Fruit fly (Drosophila melanogaster) whole organism, adult: Measurements from ENCODE around the gene eIF3i.

ENCODE experiments used
- CG12768 ChIP-seq: fragments of 200-800 bp; sonication (Bioruptor generic); optimal IDR thresholded peaks from 2 replicates; lab custom pipeline; 2017; ENCODE audit warnings: missing biosample characterization, missing genetic modification characterization, mild to moderate bottlenecking, moderate library complexity, missing genetic modification reagents
- CG7045 ChIP-seq: fragments of 200-800 bp; sonication (Bioruptor generic); optimal IDR thresholded peaks from 2 replicates; lab custom pipeline; 2017; ENCODE audit warnings: missing biosample characterization, mild to moderate bottlenecking, missing genetic modification characterization
- Mnt ChIP-seq: fragments of 200-800 bp; sonication (Bioruptor generic); optimal IDR thresholded peaks from 2 replicates; lab custom pipeline; 2016; ENCODE audit warnings: missing biosample characterization, mild to moderate bottlenecking, missing genetic modification characterization
- cnc ChIP-seq, 2 experiments: fragments of >200 bp; optimal IDR thresholded peaks; 2 replicates each; lab custom pipeline; 2017
- ovo ChIP-seq: fragments of 200-800 bp; sonication (Bioruptor generic); optimal IDR thresholded peaks from 2 replicates; lab custom pipeline; 2016; ENCODE audit warnings: missing biosample characterization, missing genetic modification characterization
- pad ChIP-seq: fragments of 200-800 bp; sonication (Bioruptor generic); optimal IDR thresholded peaks from 3 replicates; lab custom pipeline; 2017; ENCODE audit warnings: missing biosample characterization, missing genetic modification characterization, mild to moderate bottlenecking, moderate library complexity, missing genetic modification reagents
- toe ChIP-seq: fragments of 200-800 bp; sonication (Bioruptor generic); optimal IDR thresholded peaks from 2 replicates; lab custom pipeline; 2016; ENCODE audit warnings: missing biosample characterization, missing genetic modification characterization

- TF ChIP-seq ovo (no peak), CG7045 (GFP tag; lab: Kevin White, UChicago) (no peak), CG12768 (GFP tag; lab: Kevin White, UChicago) (peak; percentile 26), pad (peak; percentile 22), Mnt (GFP tag; lab: Kevin White, UChicago) (peak; percentile 42), toe (GFP tag; lab: Kevin White, UChicago) (no peak), cnc (optimal IDR thresholded peaks at IDR 0.05; lab: Kevin White, UChicago) (no peak)
Observed at dm6 chr2L:5009306-5010030, 41.9 kb upstream of the eIF3i start, which contains the start of gene Rtnl1.
